Fruit fly (Drosophila melanogaster) whole organism, wandering third instar larva: Measurements from ENCODE around the gene Cht5.
A peak's percentile ranks its signal among the peaks of the same experiment; 100 is the strongest.

ENCODE experiments used
- Abd-B ChIP-seq: fragments of >200 bp; optimal IDR thresholded peaks from 2 replicates; lab custom pipeline; 2017; ENCODE audit warnings: missing biosample characterization, missing genetic modification characterization
- CG9705 ChIP-seq: fragments of 200-800 bp; sonication (Bioruptor generic); optimal IDR thresholded peaks from 2 replicates; lab custom pipeline; 2018; ENCODE audit warnings: missing biosample characterization, mild to moderate bottlenecking, missing genetic modification characterization
- CrebA ChIP-seq: fragments of 200-800 bp; sonication (Bioruptor generic); optimal IDR thresholded peaks from 2 replicates; lab custom pipeline; 2016; ENCODE audit warnings: missing biosample characterization, mild to moderate bottlenecking, missing genetic modification characterization, borderline replicate concordance
- Dfd ChIP-seq: fragments of >200 bp; optimal IDR thresholded peaks from 2 replicates; lab custom pipeline; 2017; ENCODE audit warnings: missing biosample characterization, missing genetic modification characterization
- Dif ChIP-seq: fragments of 200-275, 200-300 bp; sonication (Bioruptor generic); optimal IDR thresholded peaks from 2 replicates; lab custom pipeline; 2018; ENCODE audit warnings: missing biosample characterization, missing genetic modification characterization; ENCODE audit not compliant: partially characterized antibody
- GATAd ChIP-seq: sonication (Bioruptor generic); optimal IDR thresholded peaks from 2 replicates; lab custom pipeline; 2016; ENCODE audit warnings: missing biosample characterization, missing genetic modification characterization
- HLH106 ChIP-seq: fragments of 200-800 bp; optimal IDR thresholded peaks from 3 replicates; lab custom pipeline; 2019; ENCODE audit warnings: missing biosample characterization, mild to moderate bottlenecking, missing genetic modification characterization, moderate library complexity
- Hnf4 ChIP-seq: fragments of 200-800 bp; sonication (Bioruptor generic); optimal IDR thresholded peaks from 2 replicates; lab custom pipeline; 2016; ENCODE audit warnings: missing biosample characterization, mild to moderate bottlenecking, missing genetic modification characterization
- Hr83 ChIP-seq: fragments of 200-300 bp; sonication (Bioruptor generic); optimal IDR thresholded peaks from 2 replicates; lab custom pipeline; 2016; ENCODE audit warnings: missing biosample characterization, mild to moderate bottlenecking, missing genetic modification characterization, moderate library complexity; ENCODE audit not compliant: poor library complexity, severe bottlenecking
- Jra ChIP-seq: sonication (Bioruptor generic); optimal IDR thresholded peaks from 2 replicates; lab custom pipeline; 2016; ENCODE audit warnings: missing biosample characterization, missing genetic modification characterization
- Mio ChIP-seq: sonication (Bioruptor generic); optimal IDR thresholded peaks from 2 replicates; lab custom pipeline; 2016; ENCODE audit warnings: missing biosample characterization, missing genetic modification characterization
- Myc ChIP-seq: fragments of >200 bp; optimal IDR thresholded peaks from 2 replicates; lab custom pipeline; 2017
- N ChIP-seq: fragments of >200 bp; optimal IDR thresholded peaks from 2 replicates; lab custom pipeline; 2018; ENCODE audit warnings: missing biosample characterization, missing external identifiers, missing genetic modification characterization
- OdsH ChIP-seq: fragments of 200-800 bp; sonication (Bioruptor generic); optimal IDR thresholded peaks from 2 replicates; lab custom pipeline; 2016; ENCODE audit warnings: missing biosample characterization, mild to moderate bottlenecking, missing genetic modification characterization
- Rel ChIP-seq, 2 experiments: fragments of 200-800 bp; sonication (Bioruptor generic) in 1 of 2; optimal IDR thresholded peaks; 2 replicates in 1 of 2; 3 replicates in 1 of 2; lab custom pipeline; 2016 to 2019; ENCODE audit warnings: mild to moderate bottlenecking in 2 of 2, missing biosample characterization in 2 of 2, missing genetic modification characterization in 2 of 2, moderate library complexity in 1 of 2
- Sp1 ChIP-seq: fragments of 200-800 bp; sonication (Bioruptor generic); optimal IDR thresholded peaks from 3 replicates; lab custom pipeline; 2019; ENCODE audit warnings: missing biosample characterization, mild to moderate bottlenecking, missing genetic modification characterization, moderate library complexity
- Vsx2 ChIP-seq: fragments of 200-300, 225-300 bp; sonication (Bioruptor generic); optimal IDR thresholded peaks from 2 replicates; lab custom pipeline; 2018; ENCODE audit warnings: missing biosample characterization, missing genetic modification characterization; ENCODE audit not compliant: partially characterized antibody
- br ChIP-seq: fragments of 200-800 bp; sonication (Bioruptor generic); optimal IDR thresholded peaks from 2 replicates; lab custom pipeline; 2016; ENCODE audit warnings: missing biosample characterization, missing genetic modification characterization
- dl ChIP-seq, 2 experiments: fragments of 175-275, 200-275 bp in 1 of 2; fragments of 200-275 bp in 1 of 2; sonication (Bioruptor generic); optimal IDR thresholded peaks; lab custom pipeline; 2018; ENCODE audit warnings: mild to moderate bottlenecking in 2 of 2, missing biosample characterization in 2 of 2, missing genetic modification characterization in 2 of 2, moderate library complexity in 2 of 2; ENCODE audit not compliant: partially characterized antibody in 2 of 2, insufficient read depth in 1 of 2
- dmrt93B ChIP-seq: fragments of 200-800 bp; sonication (Bioruptor generic); optimal IDR thresholded peaks from 2 replicates; lab custom pipeline; 2018; ENCODE audit warnings: missing biosample characterization, mild to moderate bottlenecking, missing genetic modification characterization
- dsf ChIP-seq: sonication (Bioruptor generic); optimal IDR thresholded peaks from 2 replicates; lab custom pipeline; 2016; ENCODE audit warnings: missing biosample characterization, missing genetic modification characterization, borderline replicate concordance
- ey ChIP-seq: fragments of 200-800 bp; sonication (Bioruptor generic); optimal IDR thresholded peaks from 2 replicates; lab custom pipeline; 2016; ENCODE audit warnings: missing biosample characterization, missing genetic modification characterization
- foxo ChIP-seq, 2 experiments: fragments of 200-800 bp; sonication (Bioruptor generic); optimal IDR thresholded peaks; 2 replicates in 1 of 2; 3 replicates in 1 of 2; lab custom pipeline; 2016 to 2017; ENCODE audit warnings: missing biosample characterization in 2 of 2, missing genetic modification characterization in 2 of 2
- fru ChIP-seq: fragments of 200-800 bp; sonication (Bioruptor generic); optimal IDR thresholded peaks from 3 replicates; lab custom pipeline; 2016; ENCODE audit warnings: missing biosample characterization, mild to moderate bottlenecking, missing genetic modification characterization
- h ChIP-seq: fragments of 200-800 bp; sonication (Bioruptor generic); optimal IDR thresholded peaks from 3 replicates; lab custom pipeline; 2016; ENCODE audit warnings: missing biosample characterization, mild to moderate bottlenecking, missing genetic modification characterization
- jim ChIP-seq: fragments of 175-275, 200-325 bp; sonication (Bioruptor generic); optimal IDR thresholded peaks from 2 replicates; lab custom pipeline; 2016; ENCODE audit warnings: missing biosample characterization, mild to moderate bottlenecking, missing genetic modification characterization
- lola ChIP-seq: fragments of >200 bp; optimal IDR thresholded peaks from 2 replicates; lab custom pipeline; 2017; ENCODE audit warnings: missing biosample characterization, missing genetic modification characterization
- pan ChIP-seq: fragments of >200 bp; optimal IDR thresholded peaks from 2 replicates; lab custom pipeline; 2017
- psq ChIP-seq: fragments of 200-800 bp; sonication (Bioruptor generic); optimal IDR thresholded peaks from 3 replicates; lab custom pipeline; 2017; ENCODE audit warnings: missing biosample characterization, mild to moderate bottlenecking, missing genetic modification characterization, moderate library complexity
- rgr ChIP-seq: fragments of 200-800 bp; sonication (Bioruptor generic); optimal IDR thresholded peaks from 3 replicates; lab custom pipeline; 2016; ENCODE audit warnings: missing biosample characterization, mild to moderate bottlenecking, missing genetic modification characterization
- sv ChIP-seq: fragments of 200-800 bp; sonication (Bioruptor generic); optimal IDR thresholded peaks from 3 replicates; lab custom pipeline; 2016; ENCODE audit warnings: missing biosample characterization, missing genetic modification characterization
- usp ChIP-seq: fragments of >200 bp; optimal IDR thresholded peaks from 2 replicates; lab custom pipeline; 2017; ENCODE audit warnings: missing biosample characterization, missing genetic modification characterization
- woc ChIP-seq: sonication (Bioruptor generic); optimal IDR thresholded peaks from 2 replicates; lab custom pipeline; 2016; ENCODE audit warnings: missing biosample characterization, mild to moderate bottlenecking, missing genetic modification characterization

Gene Cht5

DNA sequence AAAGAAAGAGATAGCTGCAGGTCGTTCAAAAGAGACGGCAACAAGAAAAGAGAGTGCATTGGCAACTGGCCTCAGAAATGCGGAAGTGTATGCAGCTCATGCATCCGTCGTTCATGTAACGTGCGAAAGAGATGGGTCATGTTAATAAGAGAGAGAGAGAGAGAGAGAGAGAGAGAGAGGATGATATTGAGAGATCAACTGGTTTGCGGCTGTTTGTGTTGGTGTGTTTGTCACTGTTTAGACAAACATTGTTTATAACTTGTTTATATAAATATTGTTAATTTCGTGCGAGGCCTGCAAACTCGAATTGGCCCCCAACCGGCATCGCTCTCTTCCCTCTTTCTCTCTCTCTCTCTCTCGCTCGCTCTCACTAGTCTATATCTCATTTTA is 27.3 kb downstream of the Cht5 start:
- TF ChIP-seq Dif (GFP tag; lab: Kevin White, UChicago) (peak; percentile 60), GATAd (GFP tag; lab: Kevin White, UChicago) (no peak), dl (GFP tag; optimal IDR thresholded peaks at IDR 0.05; lab: Kevin White, UChicago; ENCODE audit: insufficient read depth in 1 of 2, partially characterized antibody in 2 of 2) (peak in 1 of 2 experiments; percentile 44), fru (GFP tag; lab: Kevin White, UChicago) (peak; percentile 19), lola (GFP tag; lab: Kevin White, UChicago) (no peak), Dfd (GFP tag; lab: Kevin White, UChicago) (no peak), Vsx2 (GFP tag; lab: Kevin White, UChicago) (peak; percentile 36)

- TF ChIP-seq Rel (GFP tag; optimal IDR thresholded peaks at IDR 0.05; lab: Kevin White, UChicago) (no peak), Rel (tag; optimal IDR thresholded peaks at IDR 0.05; lab: Kevin White, UChicago) (no peak), CG9705 (GFP tag; lab: Kevin White, UChicago) (no peak), Myc (no peak), dmrt93B (peak; percentile 27), rgr (GFP tag; lab: Kevin White, UChicago) (no peak), foxo (GFP tag; optimal IDR thresholded peaks at IDR 0.05; lab: Kevin White, UChicago) (peak in 1 of 2 experiments; percentile 69), fru (GFP tag; lab: Kevin White, UChicago) (peak; percentile 66), Hr83 (GFP tag; lab: Kevin White, UChicago) (no peak), Mio (no peak), OdsH (GFP tag; lab: Kevin White, UChicago) (peak; percentile 14), br (GFP tag; lab: Kevin White, UChicago) (peak; percentile 10), GATAd (GFP tag; lab: Kevin White, UChicago) (no peak), psq (GFP tag; lab: Kevin White, UChicago) (peak; percentile 34), ey (GFP tag; lab: Kevin White, UChicago) (peak; percentile 6), Sp1 (GFP tag; lab: Kevin White, UChicago) (peak; percentile 63), HLH106 (tag; lab: Kevin White, UChicago) (peak; percentile 59), lola (GFP tag; lab: Kevin White, UChicago) (no peak), dl (GFP tag; optimal IDR thresholded peaks at IDR 0.05; lab: Kevin White, UChicago; ENCODE audit: insufficient read depth in 1 of 2, partially characterized antibody in 2 of 2) (no peak), Abd-B (no peak), h (GFP tag; lab: Kevin White, UChicago) (peak; percentile 52)
Measured at dm6 chr3R:13796071-13796470, 28.7 kb downstream of the Cht5 start.

- TF ChIP-seq Hr83 (GFP tag; lab: Kevin White, UChicago) (no peak), Sp1 (GFP tag; lab: Kevin White, UChicago) (no peak), OdsH (GFP tag; lab: Kevin White, UChicago) (no peak), ey (GFP tag; lab: Kevin White, UChicago) (no peak), Hnf4 (GFP tag; lab: Kevin White, UChicago) (no peak), Mio (no peak), Abd-B (no peak), woc (GFP tag; lab: Kevin White, UChicago) (no peak), GATAd (GFP tag; lab: Kevin White, UChicago) (no peak), dl (GFP tag; optimal IDR thresholded peaks at IDR 0.05; lab: Kevin White, UChicago; ENCODE audit: insufficient read depth in 1 of 2, partially characterized antibody in 2 of 2) (no peak), usp (no peak), sv (GFP tag; lab: Kevin White, UChicago) (no peak), pan (lab: Kevin White, UChicago) (no peak), Dfd (GFP tag; lab: Kevin White, UChicago) (no peak), psq (GFP tag; lab: Kevin White, UChicago) (no peak), fru (GFP tag; lab: Kevin White, UChicago) (no peak), lola (GFP tag; lab: Kevin White, UChicago) (no peak)
Measured at dm6 chr3R:13796607-13797246, 29.4 kb downstream of the Cht5 start.

- no peak for TF ChIP-seq lola (GFP tag; lab: Kevin White, UChicago)
- TF ChIP-seq jim (GFP tag; lab: Kevin White, UChicago): no peak
- no peak for TF ChIP-seq Dif (GFP tag; lab: Kevin White, UChicago)
- TF ChIP-seq Sp1 (GFP tag; lab: Kevin White, UChicago): no peak
- TF ChIP-seq Vsx2 (GFP tag; lab: Kevin White, UChicago): no peak
- TF ChIP-seq Rel (GFP tag; optimal IDR thresholded peaks at IDR 0.05; lab: Kevin White, UChicago): no peak
- no peak for TF ChIP-seq Rel (tag; optimal IDR thresholded peaks at IDR 0.05; lab: Kevin White, UChicago)
- TF ChIP-seq GATAd (GFP tag; lab: Kevin White, UChicago): no peak
- no peak for TF ChIP-seq Myc
- TF ChIP-seq dsf (GFP tag; lab: Kevin White, UChicago): no peak
- no peak for TF ChIP-seq rgr (GFP tag; lab: Kevin White, UChicago)
- TF ChIP-seq Jra (GFP tag; lab: Kevin White, UChicago): no peak
- TF ChIP-seq Mio: no peak
- TF ChIP-seq CrebA (GFP tag; lab: Kevin White, UChicago): no peak
- no peak for TF ChIP-seq psq (GFP tag; lab: Kevin White, UChicago)
- no peak for TF ChIP-seq foxo (GFP tag; optimal IDR thresholded peaks at IDR 0.05; lab: Kevin White, UChicago)
- TF ChIP-seq br (GFP tag; lab: Kevin White, UChicago): no peak
- no peak for TF ChIP-seq Abd-B
- no peak for TF ChIP-seq N
- no peak for TF ChIP-seq dl (GFP tag; optimal IDR thresholded peaks at IDR 0.05; lab: Kevin White, UChicago; ENCODE audit: insufficient read depth in 1 of 2, partially characterized antibody in 2 of 2)
- TF ChIP-seq OdsH (GFP tag; lab: Kevin White, UChicago): no peak
Measured at dm6 chr3R:13797269-13797677, 29.9 kb downstream of the Cht5 start.
